Worm (Caenorhabditis elegans): ENCODE data around the gene egg-1.

DNA sequence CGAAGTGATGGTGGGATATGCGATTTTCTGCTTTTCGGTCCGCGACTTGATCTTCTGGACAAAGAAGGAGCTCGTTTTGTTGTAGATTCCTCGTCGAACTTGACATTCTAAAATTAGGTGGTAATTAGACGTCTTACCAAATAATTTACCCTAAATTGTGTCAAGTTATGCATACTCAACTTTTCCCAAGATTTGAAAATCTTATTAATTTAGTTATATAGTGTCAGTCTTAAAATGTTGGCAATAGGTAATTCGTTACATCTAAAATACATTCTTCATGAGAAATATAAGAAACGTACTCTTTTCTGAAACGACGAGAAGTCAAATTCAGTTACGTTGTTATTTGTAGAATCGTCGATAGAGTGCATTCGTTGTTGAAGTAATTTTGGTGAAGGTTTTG, 20.4 kb upstream of the egg-1 start:
- TF ChIP-seq ztf-25 (GFP tag; IDR thresholded peaks at IDR 0.05) (no peak), pbrm-1 (GFP tag; IDR thresholded peaks at IDR 0.05) (no peak), ama-1 (optimal IDR thresholded peaks at IDR 0.05) (no peak), ama-1 (GFP tag; optimal IDR thresholded peaks at IDR 0.05) (no peak), somi-1 (GFP tag; optimal IDR thresholded peaks at IDR 0.05) (no peak), unc-62 (GFP tag; optimal IDR thresholded peaks at IDR 0.05) (no peak), nfya-1 (tag; optimal IDR thresholded peaks at IDR 0.05; ENCODE audit: borderline replicate concordance, insufficient read depth) (no peak), F22D6.2 (tag; optimal IDR thresholded peaks at IDR 0.05) (no peak), ets-4 (GFP tag; optimal IDR thresholded peaks at IDR 0.05) (no peak), hmg-20 (GFP tag; IDR thresholded peaks at IDR 0.05) (no peak), pha-4 (tag; optimal IDR thresholded peaks at IDR 0.05) (no peak), chd-7 (tag; optimal IDR thresholded peaks at IDR 0.05) (no peak), tbp1 (GFP tag; optimal IDR thresholded peaks at IDR 0.05) (no peak), hsf-1 (GFP tag; IDR thresholded peaks at IDR 0.05) (no peak), rcor-1 (GFP tag; IDR thresholded peaks at IDR 0.05) (no peak)
